Worm (Caenorhabditis elegans): ENCODE results near the gene srxa-4.

The srxa-4 gene

ce11 chrV:7455008-7455407 lies 34.7 kb downstream of the srxa-4 start, which contains the start of gene F25E5.2:
TSS of gene F25E5.2 (plus strand) at chrV:7455308.
- TF ChIP-seq zag-1 (tag; optimal IDR thresholded peaks at IDR 0.05) (no peak), elt-2 (tag; optimal IDR thresholded peaks at IDR 0.05) (no peak), sea-2 (GFP tag; optimal IDR thresholded peaks at IDR 0.05) (no peak), lsy-12 (tag; optimal IDR thresholded peaks at IDR 0.05) (no peak), ama-1 (optimal IDR thresholded peaks at IDR 0.05) (no peak), eor-1 (tag; optimal IDR thresholded peaks at IDR 0.05) (no peak), pha-4 (tag; optimal IDR thresholded peaks at IDR 0.05) (no peak)

DNA sequence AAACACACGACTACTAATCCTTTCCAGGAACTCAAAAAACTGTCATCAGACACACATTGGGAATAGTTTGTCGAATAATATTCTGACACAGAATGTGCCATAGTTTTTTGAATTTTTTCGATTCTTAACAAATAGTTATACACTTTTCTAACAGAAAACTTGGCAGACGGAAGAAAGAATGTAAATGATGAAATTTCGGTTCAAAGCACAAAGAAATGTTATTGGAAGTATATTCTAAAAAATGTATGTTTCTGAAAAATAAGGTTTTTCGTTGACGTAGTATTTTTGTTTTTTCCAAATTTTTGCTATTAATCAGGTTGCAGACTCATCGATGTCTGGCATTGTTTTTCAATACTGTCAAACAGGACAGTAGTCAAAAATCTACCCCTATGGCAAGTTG lies 40.6 kb downstream of the srxa-4 start, which contains the start of gene srh-92:
Gene srh-92 (minus strand): TSS at position 101 of the 400 bp plus-strand sequence.
- no peak for TF ChIP-seq ceh-82 (tag; optimal IDR thresholded peaks at IDR 0.05)
- no peak for TF ChIP-seq nhr-77 (tag; optimal IDR thresholded peaks at IDR 0.05)
- no peak for TF ChIP-seq nhr-237 (tag; optimal IDR thresholded peaks at IDR 0.05)
- TF ChIP-seq ztf-11 (tag; optimal IDR thresholded peaks at IDR 0.05), result no peak
- no peak for TF ChIP-seq ceh-9 (tag; optimal IDR thresholded peaks at IDR 0.05)
- TF ChIP-seq ceh-16 (tag; optimal IDR thresholded peaks at IDR 0.05), result no peak
- no peak for TF ChIP-seq snpc-4 (tag; optimal IDR thresholded peaks at IDR 0.05)
- TF ChIP-seq mdl-1 (tag; optimal IDR thresholded peaks at IDR 0.05), result no peak
- no peak for TF ChIP-seq R02D3.7 (tag; optimal IDR thresholded peaks at IDR 0.05)
- no peak for TF ChIP-seq egl-5 (tag; optimal IDR thresholded peaks at IDR 0.05)
- TF ChIP-seq daf-12 (tag; optimal IDR thresholded peaks at IDR 0.05), result no peak
- no peak for TF ChIP-seq sea-2 (GFP tag; optimal IDR thresholded peaks at IDR 0.05)
- no peak for TF ChIP-seq zag-1 (tag; optimal IDR thresholded peaks at IDR 0.05)
- no peak for TF ChIP-seq nhr-12 (tag; optimal IDR thresholded peaks at IDR 0.05)
- no peak for TF ChIP-seq lsy-12 (tag; optimal IDR thresholded peaks at IDR 0.05)
- TF ChIP-seq ZK546.5 (tag; optimal IDR thresholded peaks at IDR 0.05), result no peak
- TF ChIP-seq nfya-1 (tag; optimal IDR thresholded peaks at IDR 0.05; ENCODE audit: insufficient read depth), result no peak
- no peak for TF ChIP-seq egl-27 (tag; optimal IDR thresholded peaks at IDR 0.05)
- no peak for TF ChIP-seq fkh-2 (tag; optimal IDR thresholded peaks at IDR 0.05)
- TF ChIP-seq fkh-10 (GFP tag; optimal IDR thresholded peaks at IDR 0.05), result no peak

- TF ChIP-seq ama-1 (optimal IDR thresholded peaks at IDR 0.05) (no peak), nhr-43 (tag; optimal IDR thresholded peaks at IDR 0.05; ENCODE audit: poor library complexity, severe bottlenecking) (no peak), lin-39 (tag; optimal IDR thresholded peaks at IDR 0.05) (no peak), nhr-12 (tag; optimal IDR thresholded peaks at IDR 0.05) (no peak), ceh-16 (tag; optimal IDR thresholded peaks at IDR 0.05) (no peak), nfya-1 (tag; optimal IDR thresholded peaks at IDR 0.05; ENCODE audit: insufficient read depth) (no peak), ZK546.5 (tag; optimal IDR thresholded peaks at IDR 0.05) (no peak)
Observed at ce11 chrV:7464696-7465095, 44.4 kb downstream of the srxa-4 start, which contains the start of gene srh-89. TSS of gene srh-89 (minus strand) at chrV:7464796.

DNA sequence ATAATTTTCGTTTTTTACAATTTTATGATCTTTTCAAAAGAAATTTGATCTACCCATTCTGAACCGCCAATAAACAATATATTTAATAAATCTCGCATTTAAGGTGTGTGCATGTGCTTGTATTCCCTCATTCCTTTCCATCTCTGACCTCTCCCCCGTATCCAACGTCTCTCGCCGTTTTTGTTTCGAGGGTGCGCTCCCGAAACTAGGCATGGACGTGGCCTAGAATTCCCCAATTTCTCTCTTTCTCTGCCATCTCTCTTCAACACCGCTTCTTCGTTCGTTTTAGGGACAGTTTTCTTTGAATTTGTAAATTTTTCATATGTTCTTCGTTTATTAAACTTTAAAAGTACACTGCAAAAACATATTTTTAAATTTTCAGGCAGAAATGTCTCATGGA lies 45.2 kb downstream of the srxa-4 start, which contains the start of gene F25E5.1:
Gene F25E5.1 (plus strand): TSS at position 376 of the 400 bp plus-strand sequence.
- TF ChIP-seq nhr-43 (tag; optimal IDR thresholded peaks at IDR 0.05; ENCODE audit: poor library complexity, severe bottlenecking) (peak; percentile 57), daf-12 (tag; optimal IDR thresholded peaks at IDR 0.05) (no peak), nhr-28 (tag; optimal IDR thresholded peaks at IDR 0.05) (no peak), lsy-12 (tag; optimal IDR thresholded peaks at IDR 0.05) (no peak), fos-1 (tag; optimal IDR thresholded peaks at IDR 0.05) (no peak), hmg-11 (tag; optimal IDR thresholded peaks at IDR 0.05) (peak; percentile 80), skn-1 (tag; optimal IDR thresholded peaks at IDR 0.05) (no peak), mdl-1 (tag; optimal IDR thresholded peaks at IDR 0.05) (no peak), egl-5 (tag; optimal IDR thresholded peaks at IDR 0.05) (peak; percentile 50), nhr-25 (tag; optimal IDR thresholded peaks at IDR 0.05) (peak; percentile 65), elt-2 (tag; optimal IDR thresholded peaks at IDR 0.05) (peak; percentile 40), pqm-1 (tag; optimal IDR thresholded peaks at IDR 0.05) (peak; percentile 39), nfya-1 (tag; optimal IDR thresholded peaks at IDR 0.05; ENCODE audit: insufficient read depth) (peak; percentile 71), fkh-2 (tag; optimal IDR thresholded peaks at IDR 0.05) (no peak), lin-15B (tag; optimal IDR thresholded peaks at IDR 0.05) (peak; percentile 77), nhr-76 (tag; optimal IDR thresholded peaks at IDR 0.05) (no peak), snpc-4 (tag; optimal IDR thresholded peaks at IDR 0.05) (peak; percentile 76)

Measured in whole organism, L3 larva.